Fruit fly (Drosophila melanogaster) S2 (cell line): ENCODE results near the gene CAH8.

Experiments
- CG8478 ChIP-seq: fragments of >200 bp; optimal IDR thresholded peaks from 2 replicates; lab custom pipeline; 2018
- CTCF ChIP-seq, 2 experiments: fragments of >200 bp; optimal IDR thresholded peaks; 2 replicates each; lab custom pipeline; 2018

Gene CAH8

dm6 chr3R:22389614-22390013 is at the start of gene CAH8, which contains the start of gene CG7059:
CAH8 (minus strand) TSS chr3R:22389714.
CG7059 (plus strand) TSS chr3R:22389780.
- TF ChIP-seq CTCF (optimal IDR thresholded peaks at IDR 0.05; lab: Kevin White, UChicago) (no peak), CG8478 (lab: Kevin White, UChicago) (no peak)

dm6 chr3R:22438301-22438700 is 48.8 kb upstream of the CAH8 start:
- TF ChIP-seq CTCF (optimal IDR thresholded peaks at IDR 0.05; lab: Kevin White, UChicago) (no peak), CG8478 (lab: Kevin White, UChicago) (no peak)

- TF ChIP-seq CG8478 (lab: Kevin White, UChicago) = no peak
- no peak for TF ChIP-seq CTCF (optimal IDR thresholded peaks at IDR 0.05; lab: Kevin White, UChicago)
Observed at dm6 chr3R:22436050-22436449, 46.5 kb upstream of the CAH8 start, which contains the start of gene CG13847. CG13847 (minus strand) TSS chr3R:22436150.

- no peak for TF ChIP-seq CG8478 (lab: Kevin White, UChicago)
- no peak for TF ChIP-seq CTCF (optimal IDR thresholded peaks at IDR 0.05; lab: Kevin White, UChicago)
Observed at dm6 chr3R:22432200-22432804, 42.8 kb upstream of the CAH8 start.

dm6 chr3R:22424602-22425190 is 35.2 kb upstream of the CAH8 start, which contains the start of gene pinta:
pinta (minus strand) TSS chr3R:22424929.
- TF ChIP-seq CG8478 (lab: Kevin White, UChicago) (no peak), CTCF (optimal IDR thresholded peaks at IDR 0.05; lab: Kevin White, UChicago) (no peak)

- TF ChIP-seq CTCF (optimal IDR thresholded peaks at IDR 0.05; lab: Kevin White, UChicago) = no peak
- no peak for TF ChIP-seq CG8478 (lab: Kevin White, UChicago)
Observed at dm6 chr3R:22423996-22424395, 34.5 kb upstream of the CAH8 start.

- no peak for TF ChIP-seq CTCF (optimal IDR thresholded peaks at IDR 0.05; lab: Kevin White, UChicago)
- no peak for TF ChIP-seq CG8478 (lab: Kevin White, UChicago)
Observed at dm6 chr3R:22421618-22422017, 32.1 kb upstream of the CAH8 start.

- no peak for TF ChIP-seq CG8478 (lab: Kevin White, UChicago)
- TF ChIP-seq CTCF (optimal IDR thresholded peaks at IDR 0.05; lab: Kevin White, UChicago) = peak in 1 of 2 experiments; percentile 24
Observed at dm6 chr3R:22420911-22421310, 31.4 kb upstream of the CAH8 start, which contains the start of the genes Nop56 and mats. Nop56 (minus strand) TSS chr3R:22421068. mats (plus strand) TSS chr3R:22421161.

dm6 chr3R:22411879-22412587 is 22.5 kb upstream of the CAH8 start:
- TF ChIP-seq CG8478 (lab: Kevin White, UChicago) (no peak), CTCF (optimal IDR thresholded peaks at IDR 0.05; lab: Kevin White, UChicago) (no peak)

dm6 chr3R:22410537-22411360 is 21.2 kb upstream of the CAH8 start, which contains the start of the genes CG13850 and lqfR:
CG13850 (minus strand) TSS chr3R:22410915.
lqfR (plus strand) TSS chr3R:22411301.
- TF ChIP-seq CTCF (optimal IDR thresholded peaks at IDR 0.05; lab: Kevin White, UChicago) = no peak
- no peak for TF ChIP-seq CG8478 (lab: Kevin White, UChicago)

dm6 chr3R:22405639-22406038 is 16.1 kb upstream of the CAH8 start, which contains the start of gene CG13855:
CG13855 (plus strand) TSS chr3R:22405939.
- no peak for TF ChIP-seq CTCF (optimal IDR thresholded peaks at IDR 0.05; lab: Kevin White, UChicago)
- no peak for TF ChIP-seq CG8478 (lab: Kevin White, UChicago)

dm6 chr3R:22402355-22402754 is 12.8 kb upstream of the CAH8 start, which contains the start of gene CG13856:
CG13856 (plus strand) TSS chr3R:22402655.
- TF ChIP-seq CTCF (optimal IDR thresholded peaks at IDR 0.05; lab: Kevin White, UChicago) (no peak), CG8478 (lab: Kevin White, UChicago) (no peak)

- TF ChIP-seq CG8478 (lab: Kevin White, UChicago) (no peak), CTCF (optimal IDR thresholded peaks at IDR 0.05; lab: Kevin White, UChicago) (no peak)
Observed at dm6 chr3R:22400246-22400645, 10.7 kb upstream of the CAH8 start.
